Worm (Caenorhabditis elegans) whole organism, L4/young adult: ENCODE results near the gene F55A11.6.

Experiments used
- W03F9.2 ChIP-seq: fragments of 150-350 bp; optimal IDR thresholded peaks from 2 replicates; lab custom pipeline; 2014; ENCODE audit warnings: missing biosample characterization, missing genetic modification characterization
- dao-5 ChIP-seq: sonication (generic microtip); optimal IDR thresholded peaks from 2 replicates; lab custom pipeline; 2016; ENCODE audit warnings: missing genotype, missing genetic modification characterization, moderate library complexity, missing compliant biosample characterization
- him-1 ChIP-seq: sonication (generic microtip); optimal IDR thresholded peaks from 2 replicates; lab custom pipeline; 2016; ENCODE audit warnings: missing genotype, missing genetic modification reagents, missing genetic modification characterization, missing compliant biosample characterization

DNA sequence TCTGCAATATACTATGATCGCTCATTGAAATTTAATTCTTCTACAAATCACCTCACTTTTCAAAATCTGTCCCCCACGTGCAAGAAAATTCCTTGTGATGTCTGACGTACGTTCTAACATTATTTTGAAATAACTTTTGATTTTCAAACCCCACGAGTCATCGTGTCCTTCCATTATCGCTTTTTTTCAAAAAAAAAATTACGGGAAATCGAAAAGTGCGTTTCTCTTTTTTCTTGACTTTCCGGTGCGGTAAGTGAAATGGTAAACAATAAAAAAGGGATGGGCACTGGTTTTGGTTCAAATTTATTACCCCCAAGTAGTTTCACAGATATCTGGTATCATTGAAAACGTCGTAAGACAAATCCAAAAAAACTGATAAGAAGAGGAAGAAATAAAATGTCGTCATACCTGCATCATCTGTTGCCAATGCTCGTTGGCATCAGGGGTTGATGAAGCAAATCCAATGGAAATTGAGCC, 26.9 kb downstream of the F55A11.6 start:
- TF ChIP-seq dao-5 (tag; lab: Kevin White, UChicago) (no peak), him-1 (tag; lab: Kevin White, UChicago) (no peak), W03F9.2 (no peak)
